Fruit fly (Drosophila melanogaster): ENCODE measurements around the gene CG13312.
A peak's percentile ranks its signal among the peaks of the same experiment; 100 is the strongest.

Gene CG13312

dm6 chr3L:8767876-8768275, 39.1 kb downstream of the CG13312 start (continued):
- TF ChIP-seq CG17359 (tag; optimal IDR thresholded peaks at IDR 0.05) (peak; percentile 14), chinmo (GFP tag; IDR thresholded peaks at IDR 0.05; ENCODE audit: partially characterized antibody) (no peak), CG33557 (GFP tag; optimal IDR thresholded peaks at IDR 0.05) (no peak), CG4328 (GFP tag; optimal IDR thresholded peaks at IDR 0.05) (no peak), CG2199 (GFP tag; IDR thresholded peaks at IDR 0.05) (no peak), gsb (GFP tag; IDR thresholded peaks at IDR 0.05) (peak; percentile 17; the same call in 1 of the 2 replicates), CG8089 (GFP tag; optimal IDR thresholded peaks at IDR 0.05) (no peak), pan (optimal IDR thresholded peaks at IDR 0.05) (no peak), pan (GFP tag; optimal IDR thresholded peaks at IDR 0.05 in 1 of 2, IDR thresholded peaks at IDR 0.05 in 1 of 2) (peak in 1 of 2 experiments; percentile 48), nmo (GFP tag; optimal IDR thresholded peaks at IDR 0.05) (peak; percentile 39), CG4424 (GFP tag; optimal IDR thresholded peaks at IDR 0.05) (peak; percentile 5), CG16813 (GFP tag; IDR thresholded peaks at IDR 0.05; ENCODE audit: partially characterized antibody) (no peak), sima (GFP tag; optimal IDR thresholded peaks at IDR 0.05) (no peak), fd96Cb (tag; optimal IDR thresholded peaks at IDR 0.05) (no peak), Usf (GFP tag; optimal IDR thresholded peaks at IDR 0.05) (peak; percentile 27), disco-r (GFP tag; optimal IDR thresholded peaks at IDR 0.05) (no peak), peb (GFP tag; IDR thresholded peaks at IDR 0.05) (no peak), Hr51 (GFP tag; optimal IDR thresholded peaks at IDR 0.05) (peak in 1 of 2 experiments; percentile 44), croc (GFP tag; conservative IDR thresholded peaks at IDR 0.05) (no peak), Dref (GFP tag; IDR thresholded peaks at IDR 0.05) (no peak), Sox102F (GFP tag; optimal IDR thresholded peaks at IDR 0.05) (peak; percentile 21), slou (GFP tag; optimal IDR thresholded peaks at IDR 0.05) (no peak), rib (GFP tag; IDR thresholded peaks at IDR 0.05) (no peak), btn (GFP tag; optimal IDR thresholded peaks at IDR 0.05) (no peak), PHDP (tag; optimal IDR thresholded peaks at IDR 0.05) (peak; percentile 59), Mrtf (GFP tag; IDR thresholded peaks at IDR 0.05) (no peak), so (GFP tag; IDR thresholded peaks at IDR 0.05) (no peak), Optix (GFP tag; IDR thresholded peaks at IDR 0.05) (no peak), nerfin-2 (GFP tag; IDR thresholded peaks at IDR 0.05; ENCODE audit: partially characterized antibody) (no peak), Eip74EF (GFP tag; optimal IDR thresholded peaks at IDR 0.05) (no peak), Mad (GFP tag; optimal IDR thresholded peaks at IDR 0.05) (no peak), hkb (optimal IDR thresholded peaks at IDR 0.05) (no peak), hkb (GFP tag; IDR thresholded peaks at IDR 0.05) (no peak), CG2875 (GFP tag; optimal IDR thresholded peaks at IDR 0.05) (no peak), corto (GFP tag; optimal IDR thresholded peaks at IDR 0.05) (no peak), D19A (tag; optimal IDR thresholded peaks at IDR 0.05) (no peak), toy (GFP tag; IDR thresholded peaks at IDR 0.05) (no peak), CG10654 (GFP tag; optimal IDR thresholded peaks at IDR 0.05) (no peak), Fer1 (GFP tag; optimal IDR thresholded peaks at IDR 0.05) (peak; percentile 48), bsh (GFP tag; optimal IDR thresholded peaks at IDR 0.05) (peak in 1 of 2 experiments; percentile 41), CG10267 (tag; optimal IDR thresholded peaks at IDR 0.05) (no peak), CG7745 (tag; optimal IDR thresholded peaks at IDR 0.05) (no peak), Elba2 (GFP tag; optimal IDR thresholded peaks at IDR 0.05) (no peak), lola (GFP tag; optimal IDR thresholded peaks at IDR 0.05) (no peak), gcm2 (GFP tag; optimal IDR thresholded peaks at IDR 0.05) (no peak), CG33213 (GFP tag; optimal IDR thresholded peaks at IDR 0.05) (no peak), ham (GFP tag; IDR thresholded peaks at IDR 0.05) (no peak), nerfin-1 (tag; optimal IDR thresholded peaks at IDR 0.05) (no peak), Ssrp (tag; optimal IDR thresholded peaks at IDR 0.05) (no peak), Kr (GFP tag; optimal IDR thresholded peaks at IDR 0.05) (no peak), CG43689 (GFP tag; IDR thresholded peaks at IDR 0.05) (no peak)
